Fruit fly (Drosophila melanogaster): ENCODE measurements around the gene Ogg1.
A peak's percentile ranks its signal among the peaks of the same experiment; 100 is the strongest.

Ogg1 gene

DNA sequence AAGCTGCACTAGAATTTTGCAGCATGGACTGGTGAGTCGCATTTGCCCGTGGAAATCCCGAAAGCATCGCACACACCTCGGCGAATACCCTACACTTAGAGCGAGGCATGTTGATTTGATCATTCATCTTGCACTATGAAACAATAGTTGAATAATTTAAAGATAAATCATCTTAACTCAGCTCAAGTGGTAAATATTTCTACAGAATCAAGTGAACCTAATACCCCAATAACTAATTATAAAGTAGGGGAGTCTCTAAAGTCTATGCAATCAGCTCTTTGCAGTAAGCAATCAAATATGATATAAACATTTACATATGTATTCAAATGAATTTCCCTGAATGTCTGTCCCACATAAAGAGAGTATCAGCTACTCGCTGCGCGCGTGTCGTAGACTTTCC is 12.7 kb upstream of the Ogg1 start (continued):
- TF ChIP-seq Hmr (GFP tag; optimal IDR thresholded peaks at IDR 0.05) = no peak
- TF ChIP-seq her (GFP tag; optimal IDR thresholded peaks at IDR 0.05) = no peak
- TF ChIP-seq schlank (tag; optimal IDR thresholded peaks at IDR 0.05) = no peak
- TF ChIP-seq CG9797 (GFP tag; optimal IDR thresholded peaks at IDR 0.05) = no peak
- TF ChIP-seq CG16779 (GFP tag; IDR thresholded peaks at IDR 0.05) = no peak
- no peak for TF ChIP-seq CG10147 (GFP tag; optimal IDR thresholded peaks at IDR 0.05)
- TF ChIP-seq pan (optimal IDR thresholded peaks at IDR 0.05) = no peak
- TF ChIP-seq pan (GFP tag; optimal IDR thresholded peaks at IDR 0.05 in 1 of 2, IDR thresholded peaks at IDR 0.05 in 1 of 2) = peak in 1 of 2 experiments; percentile 31
- no peak for TF ChIP-seq CG6683 (GFP tag; optimal IDR thresholded peaks at IDR 0.05)
- no peak for TF ChIP-seq CG6813 (GFP tag; optimal IDR thresholded peaks at IDR 0.05)
- no peak for TF ChIP-seq insv (GFP tag; optimal IDR thresholded peaks at IDR 0.05)
- TF ChIP-seq Nf-YA (GFP tag; IDR thresholded peaks at IDR 0.05) = peak; percentile 23; the same call in 1 of the 2 replicates
- no peak for TF ChIP-seq rib (GFP tag; IDR thresholded peaks at IDR 0.05)
- TF ChIP-seq mirr (GFP tag; optimal IDR thresholded peaks at IDR 0.05) = no peak
- no peak for TF ChIP-seq peb (GFP tag; IDR thresholded peaks at IDR 0.05)
- no peak for TF ChIP-seq CG30431 (GFP tag; optimal IDR thresholded peaks at IDR 0.05)
- TF ChIP-seq yki (optimal IDR thresholded peaks at IDR 0.05) = no peak
- no peak for TF ChIP-seq repo (GFP tag; optimal IDR thresholded peaks at IDR 0.05)
- no peak for TF ChIP-seq NFAT (GFP tag; IDR thresholded peaks at IDR 0.05)
- TF ChIP-seq CG15696 (tag; optimal IDR thresholded peaks at IDR 0.05) = no peak
- TF ChIP-seq dan (GFP tag; IDR thresholded peaks at IDR 0.05) = no peak
- TF ChIP-seq Hr39 (optimal IDR thresholded peaks at IDR 0.05) = no peak
- peak; percentile 42; the same call in 1 of the 2 replicates for TF ChIP-seq CG10366 (GFP tag; IDR thresholded peaks at IDR 0.05)
- TF ChIP-seq gcm2 (GFP tag; optimal IDR thresholded peaks at IDR 0.05) = no peak
- TF ChIP-seq slp2 (GFP tag; optimal IDR thresholded peaks at IDR 0.05) = peak; percentile 82
- no peak for TF ChIP-seq Lhr (GFP tag; optimal IDR thresholded peaks at IDR 0.05)
- no peak for TF ChIP-seq Ada2b (GFP tag; IDR thresholded peaks at IDR 0.05)
- TF ChIP-seq chn (GFP tag; optimal IDR thresholded peaks at IDR 0.05) = no peak
- no peak for TF ChIP-seq CG10654 (GFP tag; optimal IDR thresholded peaks at IDR 0.05)
- no peak for TF ChIP-seq PHDP (tag; optimal IDR thresholded peaks at IDR 0.05)
- TF ChIP-seq CG15601 (tag; optimal IDR thresholded peaks at IDR 0.05) = no peak
- TF ChIP-seq CG13287 (GFP tag; IDR thresholded peaks at IDR 0.05; ENCODE audit: partially characterized antibody) = no peak
- peak; percentile 75 for TF ChIP-seq dmrt99B (tag; optimal IDR thresholded peaks at IDR 0.05)
- TF ChIP-seq Hr78 (GFP tag; optimal IDR thresholded peaks at IDR 0.05) = peak in 1 of 2 experiments; percentile 63
- TF ChIP-seq tap (tag; optimal IDR thresholded peaks at IDR 0.05) = no peak
- no peak for TF ChIP-seq Hr51 (GFP tag; optimal IDR thresholded peaks at IDR 0.05)
- no peak for TF ChIP-seq klu (GFP tag; IDR thresholded peaks at IDR 0.05)
- TF ChIP-seq btn (GFP tag; optimal IDR thresholded peaks at IDR 0.05) = no peak
- no peak for TF ChIP-seq Hand (GFP tag; optimal IDR thresholded peaks at IDR 0.05)
- no peak for TF ChIP-seq br (optimal IDR thresholded peaks at IDR 0.05)
- no peak for TF ChIP-seq CG11398 (GFP tag; optimal IDR thresholded peaks at IDR 0.05)
- TF ChIP-seq Atf6 (GFP tag; IDR thresholded peaks at IDR 0.05) = no peak
- no peak for TF ChIP-seq CG12236 (GFP tag; optimal IDR thresholded peaks at IDR 0.05)
- TF ChIP-seq abd-A (tag; optimal IDR thresholded peaks at IDR 0.05) = no peak
- peak; percentile 14 for TF ChIP-seq CG8290 (GFP tag; optimal IDR thresholded peaks at IDR 0.05)
- no peak for TF ChIP-seq CG8290 (tag; optimal IDR thresholded peaks at IDR 0.05)
- no peak for TF ChIP-seq CG8089 (GFP tag; optimal IDR thresholded peaks at IDR 0.05)
- no peak for TF ChIP-seq HLH3B (GFP tag; IDR thresholded peaks at IDR 0.05)
- no peak for TF ChIP-seq Nf-YB (GFP tag; optimal IDR thresholded peaks at IDR 0.05)
- TF ChIP-seq ab (GFP tag; optimal IDR thresholded peaks at IDR 0.05) = no peak
- TF ChIP-seq CG11696 (GFP tag; IDR thresholded peaks at IDR 0.05) = no peak
- no peak for TF ChIP-seq CG14860 (GFP tag; IDR thresholded peaks at IDR 0.05; ENCODE audit: partially characterized antibody)
- no peak for TF ChIP-seq CG4360 (GFP tag; IDR thresholded peaks at IDR 0.05)
